Fruit fly (Drosophila melanogaster): ENCODE results near the gene CG8607.

Gene CG8607

dm6 chr3L:7360324-7360852 lies 40.5 kb downstream of the CG8607 start, which contains the start of gene Sec63 (continued):
- TF ChIP-seq kay (GFP tag; optimal IDR thresholded peaks at IDR 0.05) (no peak), CG1529 (GFP tag; optimal IDR thresholded peaks at IDR 0.05) (no peak), tgo (GFP tag; IDR thresholded peaks at IDR 0.05) (no peak; the same call in 1 of the 3 replicates), emc (GFP tag; optimal IDR thresholded peaks at IDR 0.05) (no peak), Jarid2 (GFP tag; optimal IDR thresholded peaks at IDR 0.05) (peak; percentile 6), MBD-R2 (GFP tag; IDR thresholded peaks at IDR 0.05) (peak; percentile 79), sob (GFP tag; IDR thresholded peaks at IDR 0.05) (peak; percentile 19; the same call in 1 of the 2 replicates), Hsf (GFP tag; optimal IDR thresholded peaks at IDR 0.05) (peak; percentile 38), eve (GFP tag; optimal IDR thresholded peaks at IDR 0.05) (no peak), her (GFP tag; optimal IDR thresholded peaks at IDR 0.05) (no peak), Bdp1 (GFP tag; optimal IDR thresholded peaks at IDR 0.05) (peak; percentile 24), gro (GFP tag; optimal IDR thresholded peaks at IDR 0.05) (peak; percentile 76), CG13287 (GFP tag; IDR thresholded peaks at IDR 0.05; ENCODE audit: partially characterized antibody) (peak; percentile 89), CG13123 (GFP tag; optimal IDR thresholded peaks at IDR 0.05) (peak; percentile 46), GATAe (GFP tag; conservative IDR thresholded peaks at IDR 0.05) (no peak), CG7556 (GFP tag; optimal IDR thresholded peaks at IDR 0.05) (no peak), CG34376 (GFP tag; optimal IDR thresholded peaks at IDR 0.05) (no peak), ttk (GFP tag; IDR thresholded peaks at IDR 0.05) (0 out of 2 replicates have a peak, but pooled peaks have one; percentile 29), lbe (GFP tag; optimal IDR thresholded peaks at IDR 0.05) (no peak), Ets65A (GFP tag) (no peak), Dek (tag; optimal IDR thresholded peaks at IDR 0.05) (no peak), Rx (GFP tag; IDR thresholded peaks at IDR 0.05) (no peak), Lhr (GFP tag; optimal IDR thresholded peaks at IDR 0.05) (no peak), CG14050 (GFP tag; IDR thresholded peaks at IDR 0.05) (peak; percentile 54; the same call in 2 of the 3 replicates), CG6683 (GFP tag; optimal IDR thresholded peaks at IDR 0.05) (no peak), CG12942 (GFP tag; optimal IDR thresholded peaks at IDR 0.05) (peak; percentile 13), CG11093 (GFP tag; IDR thresholded peaks at IDR 0.05) (no peak), CG12769 (tag; optimal IDR thresholded peaks at IDR 0.05) (no peak), BEAF-32 (GFP tag; optimal IDR thresholded peaks at IDR 0.05) (peak; percentile 84), CG34224 (GFP tag; IDR thresholded peaks at IDR 0.05; ENCODE audit: partially characterized antibody) (peak; percentile 63), mld (GFP tag; IDR thresholded peaks at IDR 0.05; ENCODE audit: partially characterized antibody) (peak; percentile 87; the same call in 2 of the 3 replicates), Meics (GFP tag; optimal IDR thresholded peaks at IDR 0.05) (peak; percentile 69), CG4404 (GFP tag; IDR thresholded peaks at IDR 0.05) (no peak), cad (GFP tag; optimal IDR thresholded peaks at IDR 0.05) (no peak), CG31441 (GFP tag; IDR thresholded peaks at IDR 0.05) (peak; percentile 51; the same call in 1 of the 2 replicates), Eip74EF (GFP tag; optimal IDR thresholded peaks at IDR 0.05) (no peak), CG11723 (GFP tag; optimal IDR thresholded peaks at IDR 0.05) (no peak), dati (GFP tag; IDR thresholded peaks at IDR 0.05) (no peak), ro (GFP tag; IDR thresholded peaks at IDR 0.05) (no peak), CrebB (tag; optimal IDR thresholded peaks at IDR 0.05) (no peak), Trl (optimal IDR thresholded peaks at IDR 0.05) (no peak), Trl (GFP tag; optimal IDR thresholded peaks at IDR 0.05) (no peak), Tbp (GFP tag; optimal IDR thresholded peaks at IDR 0.05) (no peak), ATbp (GFP tag; optimal IDR thresholded peaks at IDR 0.05) (no peak), Dip3 (GFP tag; optimal IDR thresholded peaks at IDR 0.05) (peak; percentile 58), NfI (GFP tag; optimal IDR thresholded peaks at IDR 0.05) (peak; percentile 36), D19B (GFP tag; optimal IDR thresholded peaks at IDR 0.05) (no peak), CG4282 (GFP tag; optimal IDR thresholded peaks at IDR 0.05) (no peak), sd (tag; optimal IDR thresholded peaks at IDR 0.05) (peak; percentile 19), ranshi (GFP tag; IDR thresholded peaks at IDR 0.05) (0 out of 2 replicates have a peak, but pooled peaks have one; percentile 32), al (GFP tag; IDR thresholded peaks at IDR 0.05) (peak; percentile 62)
